Worm (Caenorhabditis elegans) whole organism, young adult: Measurements from ENCODE around the gene Y68A4A.13.

Experiments
- F23B12.7 ChIP-seq: sonication (generic microtip); optimal IDR thresholded peaks from 2 replicates; lab custom pipeline; 2017; ENCODE audit warnings: missing genetic modification characterization, mild to moderate bottlenecking, missing compliant biosample characterization, antibody characterized with exemption, moderate library complexity; ENCODE audit not compliant: insufficient read depth
- F55B11.4 ChIP-seq: sonication (generic microtip); optimal IDR thresholded peaks from 2 replicates; lab custom pipeline; 2016; ENCODE audit warnings: missing compliant biosample characterization, missing genetic modification characterization, borderline replicate concordance; ENCODE audit not compliant: insufficient read depth
- Y79H2A.3 ChIP-seq: fragments of 200-800 bp; sonication (Bioruptor generic); conservative IDR thresholded peaks from 2 replicates; pipeline ENCODE4 v1.3.6; 2022; ENCODE audit warnings: missing genetic modification reagents, missing genetic modification characterization, missing compliant biosample characterization
- Y95B8A.8 ChIP-seq: fragments of 200-800 bp; sonication (Bioruptor generic); IDR thresholded peaks from 2 replicates; pipeline ENCODE4 v1.3.6; 2022; ENCODE audit warnings: missing genetic modification reagents, missing genetic modification characterization, missing compliant biosample characterization
- ZK185.1 ChIP-seq: sonication (generic microtip); optimal IDR thresholded peaks from 2 replicates; lab custom pipeline; 2016; ENCODE audit warnings: mild to moderate bottlenecking, missing genetic modification characterization, missing compliant biosample characterization; ENCODE audit not compliant: poor library complexity, severe bottlenecking
- bed-2 ChIP-seq: fragments of 200-800 bp; sonication (Bioruptor generic); IDR thresholded peaks from 2 replicates; pipeline ENCODE4 v1.3.6; 2022; ENCODE audit warnings: missing genetic modification reagents, missing genetic modification characterization, missing compliant biosample characterization
- ceh-91 ChIP-seq: fragments of 200-800 bp; sonication (Bioruptor generic); IDR thresholded peaks from 2 replicates; pipeline ENCODE4 v1.3.6; 2022; ENCODE audit warnings: missing genetic modification reagents, missing genetic modification characterization, missing compliant biosample characterization
- dox-1 ChIP-seq: fragments of 200-800 bp; sonication (Bioruptor generic); IDR thresholded peaks from 2 replicates; pipeline ENCODE4 v1.3.6; 2022; ENCODE audit warnings: missing genetic modification reagents, missing genetic modification characterization, missing compliant biosample characterization
- him-1 ChIP-seq: sonication (generic microtip); optimal IDR thresholded peaks from 2 replicates; lab custom pipeline; 2016; ENCODE audit warnings: missing genotype, missing genetic modification reagents, missing genetic modification characterization, missing compliant biosample characterization
- let-526 ChIP-seq: fragments of 200-800 bp; sonication (Bioruptor generic); IDR thresholded peaks from 2 replicates; pipeline ENCODE4 v1.3.6; 2022; ENCODE audit warnings: missing genetic modification reagents, missing genetic modification characterization, missing compliant biosample characterization
- pha-4 ChIP-seq: fragments of 150-350 bp; sonication (generic microtip); optimal IDR thresholded peaks from 2 replicates; lab custom pipeline; 2014; ENCODE audit warnings: missing biosample characterization, missing genetic modification reagents, missing genetic modification characterization
- snpc-1.1 ChIP-seq: sonication (generic microtip); optimal IDR thresholded peaks from 2 replicates; lab custom pipeline; 2017; ENCODE audit warnings: missing genetic modification characterization, mild to moderate bottlenecking, missing compliant biosample characterization, antibody characterized with exemption, moderate library complexity, missing genotype, missing genetic modification reagents; ENCODE audit not compliant: insufficient read depth
- somi-1 ChIP-seq: fragments of 200-800 bp; sonication (Bioruptor generic); optimal IDR thresholded peaks from 2 replicates; lab custom pipeline; 2018; ENCODE audit warnings: mild to moderate bottlenecking, missing genetic modification characterization, missing compliant biosample characterization
- tlf-1 ChIP-seq: fragments of 200-800 bp; sonication (Bioruptor generic); optimal IDR thresholded peaks from 2 replicates; lab custom pipeline; 2018; ENCODE audit warnings: mild to moderate bottlenecking, missing genetic modification characterization, missing compliant biosample characterization
- zim-3 ChIP-seq: sonication (generic microtip); optimal IDR thresholded peaks from 2 replicates; lab custom pipeline; 2017; ENCODE audit warnings: mild to moderate bottlenecking, missing genetic modification characterization, moderate library complexity, missing compliant biosample characterization

The Y68A4A.13 gene

ce11 chrV:17165409-17165808 lies 42.5 kb downstream of the Y68A4A.13 start, which contains the start of gene srh-102:
TSS of gene srh-102 (minus strand) at chrV:17165509.
- TF ChIP-seq snpc-1.1 (no peak), bed-2 (GFP tag; lab: Robert Waterston, UW) (no peak), him-1 (tag; lab: Kevin White, UChicago) (no peak), zim-3 (tag; lab: Kevin White, UChicago) (no peak), F23B12.7 (tag; lab: Kevin White, UChicago) (no peak), Y95B8A.8 (no peak), ceh-91 (no peak), dox-1 (GFP tag; lab: Robert Waterston, UW) (no peak), F55B11.4 (tag; lab: Kevin White, UChicago) (no peak), ZK185.1 (tag; lab: Kevin White, UChicago) (no peak), somi-1 (GFP tag; lab: Kevin White, UChicago) (no peak), let-526 (GFP tag; lab: Robert Waterston, UW) (no peak), pha-4 (no peak), tlf-1 (GFP tag; lab: Kevin White, UChicago) (no peak)

DNA sequence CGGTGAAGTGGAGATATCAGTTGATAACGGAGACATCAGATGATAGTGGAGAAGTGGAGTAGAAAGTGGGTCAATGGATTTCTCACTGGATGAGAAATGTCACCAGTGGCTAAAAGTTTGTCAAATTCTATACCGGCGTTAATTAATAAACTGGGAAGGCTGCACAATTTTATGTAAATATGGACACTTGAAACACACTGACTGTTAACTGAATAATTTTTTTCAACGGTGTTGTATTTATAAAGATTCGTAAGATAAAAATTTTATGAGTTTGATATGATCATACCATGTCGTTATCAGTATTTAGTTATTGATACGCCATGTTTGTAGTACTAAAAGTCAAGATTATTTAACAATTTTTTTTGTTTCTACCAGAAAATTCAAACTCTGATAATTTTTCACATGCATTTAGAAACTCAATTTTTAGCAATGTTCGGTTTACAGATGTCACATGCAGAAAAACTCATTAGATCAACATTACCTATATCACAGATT lies 48.5 kb downstream of the Y68A4A.13 start, which contains the start of gene F40D4.12:
Gene F40D4.12, plus strand, starts transcription at position 445 of the 495 bp plus-strand sequence.
- TF ChIP-seq ZK185.1 (tag; lab: Kevin White, UChicago): no peak
- no peak for TF ChIP-seq Y79H2A.3
- TF ChIP-seq F55B11.4 (tag; lab: Kevin White, UChicago): no peak
